Fruit fly (Drosophila melanogaster): Measurements from ENCODE around the gene CG33688.

The CG33688 gene

dm6 chr3L:16173818-16174601 lies 25.0 kb upstream of the CG33688 start:
- TF ChIP-seq CG8478 (optimal IDR thresholded peaks at IDR 0.05): no peak
- no peak for TF ChIP-seq CTCF (optimal IDR thresholded peaks at IDR 0.05)

DNA sequence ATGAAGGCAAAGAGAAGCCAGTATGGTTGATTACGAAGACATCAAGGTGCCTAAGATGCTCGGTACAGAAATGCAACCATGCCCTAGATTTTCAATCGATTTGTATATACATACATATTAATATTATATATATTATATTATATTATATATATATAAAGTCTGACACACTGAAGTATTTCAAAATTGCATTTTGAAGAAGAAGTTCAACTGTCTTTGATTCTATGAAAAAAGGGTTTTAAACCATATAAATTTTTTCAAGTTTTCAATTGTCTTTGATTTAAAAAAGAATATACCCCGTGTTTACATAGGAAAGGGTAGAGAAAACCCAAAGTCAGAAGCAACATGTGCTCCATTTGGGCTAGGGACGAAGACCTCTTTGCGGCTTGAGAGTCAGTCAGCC lies 24.2 kb upstream of the CG33688 start:
- no peak for TF ChIP-seq CG8478 (optimal IDR thresholded peaks at IDR 0.05)
- no peak for TF ChIP-seq CTCF (optimal IDR thresholded peaks at IDR 0.05)

- TF ChIP-seq CTCF (optimal IDR thresholded peaks at IDR 0.05): no peak
- TF ChIP-seq CG8478 (optimal IDR thresholded peaks at IDR 0.05): no peak
These were observed 23.3 kb upstream of the CG33688 start for dm6 chr3L:16175628-16176263.

dm6 chr3L:16176492-16176891 lies 22.5 kb upstream of the CG33688 start:
- TF ChIP-seq CTCF (optimal IDR thresholded peaks at IDR 0.05) (no peak), CG8478 (optimal IDR thresholded peaks at IDR 0.05) (no peak)

DNA sequence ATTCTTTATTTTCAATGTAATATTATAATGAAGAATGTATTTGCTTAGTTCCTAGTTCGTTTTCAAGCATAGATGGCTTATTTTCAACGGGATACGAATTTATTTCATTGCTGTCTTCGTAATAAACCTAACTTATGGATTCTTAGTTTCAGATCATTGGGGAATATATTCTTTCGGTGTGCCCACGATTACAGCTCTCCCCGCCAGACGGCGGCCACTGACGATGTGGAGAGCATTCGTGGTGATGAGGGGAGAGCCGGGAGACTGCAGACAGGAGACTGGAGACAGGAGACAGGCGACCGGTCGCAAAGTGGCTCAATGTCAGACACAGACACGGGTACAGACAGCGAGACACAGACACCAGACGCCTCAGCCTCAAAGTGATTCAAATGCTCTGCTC lies 21.7 kb upstream of the CG33688 start:
- no peak for TF ChIP-seq CTCF (optimal IDR thresholded peaks at IDR 0.05)
- TF ChIP-seq CG8478 (optimal IDR thresholded peaks at IDR 0.05): no peak

DNA sequence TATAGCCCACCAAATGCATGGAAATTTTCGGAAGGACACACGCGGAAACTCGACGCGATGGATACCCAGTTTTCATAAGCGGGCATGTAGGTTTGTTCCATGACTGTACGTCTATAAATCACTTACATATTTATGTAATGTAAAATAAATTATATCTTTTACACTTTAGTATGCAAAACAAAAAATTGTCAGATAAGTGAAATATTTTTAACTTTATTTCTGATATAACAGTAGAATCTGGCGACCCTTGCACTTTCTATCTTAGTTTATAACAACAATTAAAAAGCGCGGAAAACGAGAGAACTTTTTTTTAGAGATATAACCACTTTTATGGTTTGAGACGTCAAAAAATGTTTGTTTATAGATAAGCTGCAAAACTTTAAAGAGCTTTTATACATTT lies 21.3 kb upstream of the CG33688 start:
- TF ChIP-seq CTCF (optimal IDR thresholded peaks at IDR 0.05): no peak
- no peak for TF ChIP-seq CG8478 (optimal IDR thresholded peaks at IDR 0.05)

- TF ChIP-seq CTCF (optimal IDR thresholded peaks at IDR 0.05) (no peak), CG8478 (optimal IDR thresholded peaks at IDR 0.05) (no peak)
These were observed 20.6 kb upstream of the CG33688 start for dm6 chr3L:16178433-16178832.

- TF ChIP-seq CTCF (optimal IDR thresholded peaks at IDR 0.05): no peak
- no peak for TF ChIP-seq CG8478 (optimal IDR thresholded peaks at IDR 0.05)
These were observed 17.6 kb upstream of the CG33688 start for dm6 chr3L:16181330-16181830.

- no peak for TF ChIP-seq CTCF (optimal IDR thresholded peaks at IDR 0.05)
- no peak for TF ChIP-seq CG8478 (optimal IDR thresholded peaks at IDR 0.05)
These were observed 16.2 kb upstream of the CG33688 start for dm6 chr3L:16182633-16183462.

- no peak for TF ChIP-seq CTCF (optimal IDR thresholded peaks at IDR 0.05)
- TF ChIP-seq CG8478 (optimal IDR thresholded peaks at IDR 0.05): no peak
These were observed 15.5 kb upstream of the CG33688 start for dm6 chr3L:16183493-16183892.

DNA sequence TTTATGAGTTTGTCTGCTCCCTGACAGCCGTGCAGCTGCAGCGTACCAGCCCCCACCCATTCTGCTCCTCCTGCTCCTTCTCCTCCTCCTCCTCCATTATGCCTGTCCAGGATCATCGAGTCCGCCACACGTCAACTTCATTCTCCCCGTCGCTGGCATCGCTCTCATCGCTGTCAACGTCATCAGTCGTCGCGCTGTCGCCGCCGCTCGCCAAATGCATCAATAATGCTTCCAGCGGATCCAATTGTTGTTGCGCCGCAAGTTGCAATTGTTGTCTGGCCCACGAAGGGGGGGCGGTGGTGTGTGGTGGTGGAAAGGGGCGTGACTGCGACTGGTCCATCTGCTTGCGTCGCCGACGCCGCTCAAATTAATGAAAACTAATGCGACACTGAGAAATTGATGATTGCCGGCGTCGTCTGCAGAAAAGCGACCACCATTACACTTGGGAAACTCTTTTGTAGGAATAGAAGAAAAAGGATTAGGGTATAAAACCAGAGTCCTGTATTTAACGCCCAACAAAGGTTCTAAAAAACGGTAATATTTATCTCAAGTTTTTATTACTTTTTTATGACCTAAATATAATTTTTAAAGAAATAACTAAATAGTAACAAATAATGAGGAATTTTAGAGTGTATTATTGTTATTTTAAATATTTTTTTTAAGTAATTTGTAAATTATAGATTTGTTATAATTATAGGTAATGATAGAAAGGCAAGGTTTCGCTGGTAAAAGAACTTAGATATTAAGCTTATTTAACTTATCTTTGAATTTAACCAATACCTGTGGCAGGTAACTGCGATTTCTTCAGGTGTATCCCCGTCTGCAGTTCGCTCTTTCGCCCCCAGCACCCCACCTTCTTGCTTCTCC lies 9.7 kb upstream of the CG33688 start:
- TF ChIP-seq CG8478 (optimal IDR thresholded peaks at IDR 0.05) (no peak), CTCF (optimal IDR thresholded peaks at IDR 0.05) (no peak)

DNA sequence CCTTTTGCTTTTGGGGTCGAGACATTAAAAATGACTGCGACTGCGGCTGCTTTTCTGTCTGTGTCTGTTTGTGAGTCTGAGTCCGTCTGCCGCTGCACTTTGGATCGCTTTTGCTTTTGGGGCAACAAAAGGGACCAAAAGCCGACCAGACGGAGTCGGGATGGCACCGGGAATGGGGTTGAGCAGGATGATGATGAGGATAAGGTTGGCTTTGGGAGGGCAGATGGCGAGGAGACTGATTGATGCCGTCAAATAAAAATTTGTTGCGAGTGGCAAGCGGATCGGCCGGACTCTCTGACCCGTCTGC lies 9.1 kb upstream of the CG33688 start:
- TF ChIP-seq CTCF (optimal IDR thresholded peaks at IDR 0.05): no peak
- no peak for TF ChIP-seq CG8478 (optimal IDR thresholded peaks at IDR 0.05)

- TF ChIP-seq CG8478 (optimal IDR thresholded peaks at IDR 0.05) (no peak), CTCF (optimal IDR thresholded peaks at IDR 0.05) (no peak)
These were observed 8.1 kb upstream of the CG33688 start for dm6 chr3L:16190885-16191284.

DNA sequence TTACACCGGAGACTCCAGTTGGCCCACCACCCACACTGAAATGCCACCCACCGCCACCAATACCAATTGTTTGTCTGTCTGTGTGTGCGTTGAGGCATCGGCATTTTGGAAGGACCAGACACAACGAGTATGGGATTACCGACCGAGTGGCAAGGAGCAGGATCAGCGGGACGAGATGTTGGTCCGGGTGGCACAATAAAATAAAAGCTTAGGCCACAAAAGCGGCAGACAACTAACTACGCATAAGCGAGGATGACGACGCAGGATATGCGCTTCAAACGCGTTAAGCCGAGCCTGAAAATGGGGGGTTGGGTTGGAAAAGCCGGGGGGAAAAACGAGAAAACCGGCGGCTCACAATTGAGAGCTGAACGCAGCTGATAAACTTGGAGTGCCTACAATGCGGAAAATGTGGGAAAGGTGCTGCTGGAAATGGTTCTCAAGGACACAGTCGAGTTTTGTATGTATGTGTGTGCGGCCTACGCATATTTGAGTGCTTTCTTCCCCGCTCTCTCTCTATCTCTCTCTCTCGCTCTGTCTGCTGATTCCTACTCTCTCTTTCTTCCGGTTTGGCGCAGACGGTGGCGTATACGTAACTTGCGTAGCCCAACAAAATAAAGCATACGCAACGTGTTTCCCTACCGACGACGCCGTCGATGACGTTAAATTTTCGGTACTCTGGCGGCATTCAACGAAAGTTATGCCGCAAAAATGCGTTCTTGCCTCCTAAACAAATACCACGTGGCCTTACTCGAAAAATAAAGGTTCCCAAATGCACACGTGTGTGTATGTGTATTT lies 6.3 kb upstream of the CG33688 start:
- TF ChIP-seq CTCF (optimal IDR thresholded peaks at IDR 0.05): no peak
- TF ChIP-seq CG8478 (optimal IDR thresholded peaks at IDR 0.05): no peak

Data from S2 (cell line).